Worm (Caenorhabditis elegans) whole organism, L3 larva: ENCODE data around the gene scl-3.

ENCODE experiments used
- R02D3.7 ChIP-seq: fragments of 150-350 bp; optimal IDR thresholded peaks from 2 replicates; lab custom pipeline; 2014; ENCODE audit warnings: missing biosample characterization, missing genetic modification characterization
- ZK546.5 ChIP-seq: sonication (generic microtip); optimal IDR thresholded peaks from 2 replicates; lab custom pipeline; 2017; ENCODE audit warnings: missing biosample characterization, missing genetic modification characterization
- aly-2 ChIP-seq: fragments of 150-350 bp; optimal IDR thresholded peaks from 2 replicates; lab custom pipeline; 2014; ENCODE audit warnings: missing biosample characterization, missing genetic modification characterization
- ama-1 ChIP-seq: fragments of 150-350 bp; optimal IDR thresholded peaks from 2 replicates; lab custom pipeline; 2018
- ceh-16 ChIP-seq: sonication (generic microtip); optimal IDR thresholded peaks from 2 replicates; lab custom pipeline; 2017; ENCODE audit warnings: missing biosample characterization, missing genetic modification characterization
- ceh-28 ChIP-seq: fragments of 150-350 bp; optimal IDR thresholded peaks from 2 replicates; lab custom pipeline; 2014; ENCODE audit warnings: missing biosample characterization, missing genetic modification reagents, missing genetic modification characterization
- ceh-82 ChIP-seq: fragments of 150-350 bp; optimal IDR thresholded peaks from 2 replicates; lab custom pipeline; 2014; ENCODE audit warnings: missing biosample characterization, missing genetic modification characterization
- ceh-9 ChIP-seq: sonication (generic microtip); optimal IDR thresholded peaks from 2 replicates; lab custom pipeline; 2018; ENCODE audit warnings: missing biosample characterization, missing genetic modification characterization
- daf-12 ChIP-seq: fragments of 150-350 bp; optimal IDR thresholded peaks from 2 replicates; lab custom pipeline; 2014; ENCODE audit warnings: missing biosample characterization, missing genetic modification reagents, missing genetic modification characterization
- egl-27 ChIP-seq: sonication (generic microtip); optimal IDR thresholded peaks from 4 replicates; lab custom pipeline; 2017; ENCODE audit warnings: missing biosample characterization, missing genetic modification reagents, missing genetic modification characterization
- egl-5 ChIP-seq: fragments of 150-350 bp; optimal IDR thresholded peaks from 2 replicates; lab custom pipeline; 2017; ENCODE audit warnings: missing biosample characterization, missing genetic modification reagents, missing genetic modification characterization, inconsistent platforms
- elt-1 ChIP-seq: fragments of 150-350 bp; optimal IDR thresholded peaks from 2 replicates; lab custom pipeline; 2014; ENCODE audit warnings: missing biosample characterization, missing genetic modification characterization
- elt-2 ChIP-seq: sonication (generic microtip); optimal IDR thresholded peaks from 2 replicates; lab custom pipeline; 2016; ENCODE audit warnings: missing genetic modification reagents, mild to moderate bottlenecking, missing genetic modification characterization, missing compliant biosample characterization
- elt-3 ChIP-seq, 3 experiments: fragments of 150-350 bp in 1 of 3; sonication (generic microtip) in 2 of 3; optimal IDR thresholded peaks; 2 replicates in 2 of 3; 4 replicates in 1 of 3; lab custom pipeline; 2014 to 2017; ENCODE audit warnings: missing biosample characterization in 3 of 3, missing genetic modification characterization in 3 of 3
- eor-1 ChIP-seq, 2 experiments: fragments of 150-350 bp; optimal IDR thresholded peaks; 2 replicates each; lab custom pipeline; 2014 to 2018; ENCODE audit warnings: missing biosample characterization in 2 of 2, missing genetic modification characterization in 2 of 2
- fkh-10 ChIP-seq: sonication (generic microtip); optimal IDR thresholded peaks from 2 replicates; lab custom pipeline; 2017; ENCODE audit warnings: missing biosample characterization, missing genetic modification reagents, missing genetic modification characterization
- fkh-2 ChIP-seq: fragments of 150-350 bp; optimal IDR thresholded peaks from 2 replicates; lab custom pipeline; 2014; ENCODE audit warnings: missing biosample characterization, missing genetic modification reagents, missing genetic modification characterization
- fos-1 ChIP-seq: fragments of 150-350 bp; optimal IDR thresholded peaks from 2 replicates; lab custom pipeline; 2014; ENCODE audit warnings: missing biosample characterization, missing genetic modification characterization
- hmg-11 ChIP-seq: sonication (generic microtip); optimal IDR thresholded peaks from 2 replicates; lab custom pipeline; 2016; ENCODE audit warnings: missing genetic modification characterization, missing compliant biosample characterization
- jun-1 ChIP-seq: fragments of 150-350 bp; optimal IDR thresholded peaks from 2 replicates; lab custom pipeline; 2014; ENCODE audit warnings: missing biosample characterization, missing genetic modification reagents, missing genetic modification characterization
- lin-15B ChIP-seq: fragments of 150-350 bp; optimal IDR thresholded peaks from 2 replicates; lab custom pipeline; 2014; ENCODE audit warnings: missing biosample characterization, missing genetic modification characterization
- lin-39 ChIP-seq: fragments of 150-350 bp; optimal IDR thresholded peaks from 2 replicates; lab custom pipeline; 2018; ENCODE audit warnings: missing biosample characterization, missing genetic modification reagents, missing genetic modification characterization
- lsy-12 ChIP-seq: sonication (generic microtip); optimal IDR thresholded peaks from 2 replicates; lab custom pipeline; 2016; ENCODE audit warnings: mild to moderate bottlenecking, missing genetic modification characterization, missing compliant biosample characterization
- mdl-1 ChIP-seq: fragments of 150-350 bp; optimal IDR thresholded peaks from 2 replicates; lab custom pipeline; 2014; ENCODE audit warnings: missing biosample characterization, missing genetic modification characterization
- mml-1 ChIP-seq: fragments of 150-350 bp; sonication (generic microtip); optimal IDR thresholded peaks from 3 replicates; lab custom pipeline; 2014; ENCODE audit warnings: missing biosample characterization, missing genetic modification characterization
- nfya-1 ChIP-seq: sonication (generic microtip); optimal IDR thresholded peaks from 2 replicates; lab custom pipeline; 2017; ENCODE audit warnings: missing genetic modification characterization, mild to moderate bottlenecking, missing compliant biosample characterization, antibody characterized with exemption, moderate library complexity; ENCODE audit not compliant: insufficient read depth
- nhr-12 ChIP-seq: fragments of 150-350 bp; optimal IDR thresholded peaks from 2 replicates; lab custom pipeline; 2014; ENCODE audit warnings: missing biosample characterization, missing genetic modification characterization
- nhr-23 ChIP-seq: fragments of 150-350 bp; optimal IDR thresholded peaks from 2 replicates; lab custom pipeline; 2014; ENCODE audit warnings: missing biosample characterization, missing genetic modification reagents, missing genetic modification characterization
- nhr-237 ChIP-seq: fragments of 150-350 bp; optimal IDR thresholded peaks from 2 replicates; lab custom pipeline; 2014; ENCODE audit warnings: missing biosample characterization, missing genetic modification characterization
- nhr-25 ChIP-seq: sonication (generic microtip); optimal IDR thresholded peaks from 2 replicates; lab custom pipeline; 2017; ENCODE audit warnings: missing biosample characterization, missing genetic modification characterization
- nhr-28 ChIP-seq: fragments of 150-350 bp; optimal IDR thresholded peaks from 2 replicates; lab custom pipeline; 2014; ENCODE audit warnings: missing biosample characterization, missing genetic modification characterization
- nhr-43 ChIP-seq: sonication (generic microtip); optimal IDR thresholded peaks from 2 replicates; lab custom pipeline; 2016; ENCODE audit warnings: mild to moderate bottlenecking, missing genetic modification characterization, missing compliant biosample characterization; ENCODE audit not compliant: poor library complexity, severe bottlenecking
- nhr-76 ChIP-seq: fragments of 150-350 bp; sonication (generic microtip); optimal IDR thresholded peaks from 5 replicates; lab custom pipeline; 2014; ENCODE audit warnings: missing biosample characterization, missing genetic modification characterization
- nhr-77 ChIP-seq: fragments of 150-350 bp; optimal IDR thresholded peaks from 2 replicates; lab custom pipeline; 2014; ENCODE audit warnings: missing biosample characterization, missing genetic modification characterization
- pha-4 ChIP-seq: fragments of 150-350 bp; optimal IDR thresholded peaks from 2 replicates; lab custom pipeline; 2014; ENCODE audit warnings: missing biosample characterization, missing genetic modification reagents, missing genetic modification characterization
- pqm-1 ChIP-seq: fragments of 150-350 bp; optimal IDR thresholded peaks from 2 replicates; lab custom pipeline; 2017; ENCODE audit warnings: missing biosample characterization, missing genetic modification characterization, inconsistent platforms
- sea-2 ChIP-seq: fragments of 150-350 bp; sonication (generic microtip); optimal IDR thresholded peaks from 4 replicates; lab custom pipeline; 2014; ENCODE audit warnings: missing biosample characterization, missing genetic modification reagents, missing genetic modification characterization
- skn-1 ChIP-seq: fragments of 150-350 bp; optimal IDR thresholded peaks from 2 replicates; lab custom pipeline; 2014; ENCODE audit warnings: missing biosample characterization, missing genetic modification characterization
- snpc-4 ChIP-seq: fragments of 150-350 bp; optimal IDR thresholded peaks from 2 replicates; lab custom pipeline; 2014; ENCODE audit warnings: missing biosample characterization, missing genetic modification characterization
- tbx-2 ChIP-seq: sonication (generic microtip); optimal IDR thresholded peaks from 2 replicates; lab custom pipeline; 2016; ENCODE audit warnings: mild to moderate bottlenecking, missing genetic modification characterization, missing compliant biosample characterization
- unc-39 ChIP-seq: sonication (generic microtip); optimal IDR thresholded peaks from 4 replicates; lab custom pipeline; 2017; ENCODE audit warnings: missing biosample characterization, missing genetic modification characterization
- unc-62 ChIP-seq: fragments of 150-350 bp; sonication (generic microtip); optimal IDR thresholded peaks from 4 replicates; lab custom pipeline; 2014; ENCODE audit warnings: missing biosample characterization, missing genetic modification reagents, missing genetic modification characterization
- zag-1 ChIP-seq: fragments of 150-350 bp; optimal IDR thresholded peaks from 2 replicates; lab custom pipeline; 2014; ENCODE audit warnings: missing biosample characterization, missing genetic modification characterization
- ztf-11 ChIP-seq: fragments of 150-350 bp; optimal IDR thresholded peaks from 2 replicates; lab custom pipeline; 2014; ENCODE audit warnings: missing biosample characterization, missing genetic modification characterization
- ztf-4 ChIP-seq: fragments of 150-350 bp; optimal IDR thresholded peaks from 2 replicates; lab custom pipeline; 2014; ENCODE audit warnings: missing biosample characterization, missing genetic modification characterization

The scl-3 gene

DNA sequence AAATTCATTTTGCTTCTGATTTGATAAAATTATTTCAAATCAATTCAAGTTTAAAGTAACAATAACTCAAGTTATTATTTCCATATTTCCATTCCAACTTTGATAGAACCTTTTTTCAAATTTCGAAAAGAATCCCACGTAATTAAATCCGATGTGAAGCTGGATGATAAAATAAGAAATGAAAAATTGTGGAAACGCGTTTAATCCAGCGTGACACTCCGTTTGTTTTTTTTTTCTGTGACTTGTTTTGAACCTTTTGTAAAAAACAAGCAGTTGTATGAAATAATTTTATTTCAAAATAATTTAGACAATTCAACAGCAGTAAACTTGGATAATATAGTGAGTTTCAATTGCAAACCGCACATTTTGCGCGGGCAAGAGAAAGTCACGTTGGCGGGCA, 6.8 kb upstream of the scl-3 start, which contains the start of gene F49E11.7:
Gene F49E11.7 (plus strand): TSS at position 301 of the 400 bp plus-strand sequence.
- no peak for TF ChIP-seq snpc-4 (tag; lab: Kevin White, UChicago)
- no peak for TF ChIP-seq R02D3.7
- no peak for TF ChIP-seq ama-1 (lab: Kevin White, UChicago)
- TF ChIP-seq ceh-28 (tag; lab: Kevin White, UChicago): no peak
- no peak for TF ChIP-seq ZK546.5 (tag; lab: Kevin White, UChicago)
- TF ChIP-seq unc-62 (GFP tag; lab: Kevin White, UChicago): no peak
- no peak for TF ChIP-seq lin-15B (tag; lab: Kevin White, UChicago)
- no peak for TF ChIP-seq fkh-10 (GFP tag; lab: Kevin White, UChicago)
- no peak for TF ChIP-seq aly-2 (tag; lab: Kevin White, UChicago)
- TF ChIP-seq fkh-2 (tag; lab: Kevin White, UChicago): no peak
- TF ChIP-seq elt-3 (tag; optimal IDR thresholded peaks at IDR 0.05; lab: Kevin White, UChicago): no peak

- TF ChIP-seq nhr-23 (tag; lab: Kevin White, UChicago): no peak
- no peak for TF ChIP-seq mdl-1 (tag; lab: Kevin White, UChicago)
- TF ChIP-seq lin-15B (tag; lab: Kevin White, UChicago): no peak
- TF ChIP-seq nfya-1 (tag; lab: Kevin White, UChicago): no peak
- no peak for TF ChIP-seq nhr-28 (tag; lab: Kevin White, UChicago)
- no peak for TF ChIP-seq unc-39 (tag; lab: Kevin White, UChicago)
- TF ChIP-seq jun-1 (tag; lab: Kevin White, UChicago): no peak
- TF ChIP-seq pqm-1 (tag; lab: Kevin White, UChicago): no peak
- TF ChIP-seq ama-1 (lab: Kevin White, UChicago): no peak
- no peak for TF ChIP-seq nhr-25 (tag; lab: Kevin White, UChicago)
- no peak for TF ChIP-seq lin-39 (tag; lab: Kevin White, UChicago)
- no peak for TF ChIP-seq sea-2 (GFP tag; lab: Kevin White, UChicago)
- TF ChIP-seq daf-12 (tag; lab: Kevin White, UChicago): no peak
- TF ChIP-seq egl-27: no peak
- TF ChIP-seq R02D3.7: no peak
- TF ChIP-seq ceh-82 (tag; lab: Kevin White, UChicago): no peak
- TF ChIP-seq ztf-11: no peak
- no peak for TF ChIP-seq ceh-16 (tag; lab: Kevin White, UChicago)
- TF ChIP-seq ceh-28 (tag; lab: Kevin White, UChicago): no peak
- TF ChIP-seq, all 47 proteins: peak for 0
Observed at ce11 chrIV:13056026-13056425, 3.4 kb upstream of the scl-3 start, which contains the start of gene scl-1. Gene scl-1, plus strand, starts transcription at chrIV:13056326.

DNA sequence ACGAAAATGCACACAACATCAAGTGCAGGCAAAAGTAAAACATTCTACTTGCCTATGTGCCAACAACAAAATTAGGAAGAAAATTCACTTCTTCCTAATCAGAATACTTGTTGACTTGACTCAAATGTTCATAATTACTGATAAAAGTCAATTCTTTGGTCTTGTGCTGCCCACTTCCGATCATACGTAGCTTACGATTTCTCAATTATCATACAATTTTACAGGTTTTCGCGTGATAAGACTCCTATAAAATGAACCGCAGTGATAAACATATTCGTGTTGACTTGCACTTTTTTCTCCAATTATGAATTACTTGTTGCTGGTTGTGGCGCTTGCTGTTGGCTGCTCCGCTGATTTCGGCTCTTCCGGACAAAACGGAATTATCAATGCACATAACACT, 2.0 kb upstream of the scl-3 start, which contains the start of gene scl-2:
Gene scl-2 (plus strand): TSS at position 293 of the 400 bp plus-strand sequence.
- TF ChIP-seq mml-1 (tag; lab: Kevin White, UChicago): no peak
- peak; percentile 99 for TF ChIP-seq elt-2 (tag; lab: Kevin White, UChicago)
- TF ChIP-seq pha-4: peak; percentile 73
- TF ChIP-seq unc-39 (tag; lab: Kevin White, UChicago): no peak
- TF ChIP-seq elt-1: no peak
- no peak for TF ChIP-seq ceh-82 (tag; lab: Kevin White, UChicago)
- no peak for TF ChIP-seq fkh-10 (GFP tag; lab: Kevin White, UChicago)
- TF ChIP-seq ceh-16 (tag; lab: Kevin White, UChicago): no peak
- no peak for TF ChIP-seq hmg-11
- no peak for TF ChIP-seq ztf-4 (tag; lab: Kevin White, UChicago)
- no peak for TF ChIP-seq snpc-4 (tag; lab: Kevin White, UChicago)
- no peak for TF ChIP-seq nhr-76 (tag; lab: Kevin White, UChicago)
- no peak for TF ChIP-seq nfya-1 (tag; lab: Kevin White, UChicago)
- TF ChIP-seq nhr-23 (tag; lab: Kevin White, UChicago): no peak
- TF ChIP-seq ceh-9 (tag; lab: Kevin White, UChicago): no peak
- TF ChIP-seq tbx-2 (tag; lab: Kevin White, UChicago): no peak
- TF ChIP-seq pqm-1 (tag; lab: Kevin White, UChicago): peak; percentile 99
- no peak for TF ChIP-seq nhr-43
- no peak for TF ChIP-seq fkh-2 (tag; lab: Kevin White, UChicago)
- no peak for TF ChIP-seq egl-5 (tag; lab: Kevin White, UChicago)
- no peak for TF ChIP-seq nhr-237 (tag; lab: Kevin White, UChicago)
- no peak for TF ChIP-seq ceh-28 (tag; lab: Kevin White, UChicago)
- TF ChIP-seq lin-39 (tag; lab: Kevin White, UChicago): no peak
- TF ChIP-seq ama-1 (lab: Kevin White, UChicago): no peak
- no peak for TF ChIP-seq eor-1 (tag; optimal IDR thresholded peaks at IDR 0.05; lab: Kevin White, UChicago)
- TF ChIP-seq lsy-12: no peak
- TF ChIP-seq sea-2 (GFP tag; lab: Kevin White, UChicago): no peak
- TF ChIP-seq nhr-28 (tag; lab: Kevin White, UChicago): no peak
- TF ChIP-seq fos-1 (tag; lab: Kevin White, UChicago): no peak
- TF ChIP-seq ZK546.5 (tag; lab: Kevin White, UChicago): no peak
- TF ChIP-seq lin-15B (tag; lab: Kevin White, UChicago): no peak
- TF ChIP-seq jun-1 (tag; lab: Kevin White, UChicago): peak; percentile 96
- TF ChIP-seq skn-1 (tag; lab: Kevin White, UChicago): peak; percentile 19
- no peak for TF ChIP-seq nhr-12 (tag; lab: Kevin White, UChicago)
- TF ChIP-seq unc-62 (GFP tag; lab: Kevin White, UChicago): no peak
- no peak for TF ChIP-seq egl-27
- TF ChIP-seq elt-3 (tag; optimal IDR thresholded peaks at IDR 0.05; lab: Kevin White, UChicago): no peak
- TF ChIP-seq mdl-1 (tag; lab: Kevin White, UChicago): no peak
- no peak for TF ChIP-seq daf-12 (tag; lab: Kevin White, UChicago)
- TF ChIP-seq nhr-77 (tag; lab: Kevin White, UChicago): no peak
- TF ChIP-seq zag-1 (tag; lab: Kevin White, UChicago): no peak
- TF ChIP-seq nhr-25 (tag; lab: Kevin White, UChicago): no peak
